Worm (Caenorhabditis elegans): ENCODE data around the gene srh-229.

- TF ChIP-seq elt-3 (tag; optimal IDR thresholded peaks at IDR 0.05) (no peak), unc-39 (tag; optimal IDR thresholded peaks at IDR 0.05) (no peak)
Measured at ce11 chrV:7547479-7547878, 43.3 kb upstream of the srh-229 start, which contains the start of gene ftn-1.
